Fruit fly (Drosophila melanogaster) whole organism, embryonic: ENCODE results near the gene CG15414.
A peak's percentile ranks its signal among the peaks of the same experiment; 100 is the strongest.

Source experiments
- Ada2b ChIP-seq: fragments of 200-800 bp; sonication (Bioruptor generic); IDR thresholded peaks from 2 replicates; pipeline ENCODE4 v1.3.6; 2022; ENCODE audit warnings: missing biosample characterization, missing genetic modification characterization
- CG10366 ChIP-seq: fragments of 200-800 bp; sonication (Bioruptor generic); IDR thresholded peaks from 2 replicates; pipeline ENCODE4 v1.3.6; 2022; ENCODE audit warnings: missing biosample characterization, missing genetic modification characterization
- CG11504 ChIP-seq: fragments of 200-800 bp; sonication (Bioruptor generic); optimal IDR thresholded peaks from 3 replicates; lab custom pipeline; 2019; ENCODE audit warnings: missing biosample characterization, mild to moderate bottlenecking, missing genetic modification characterization, moderate library complexity
- CG11695 ChIP-seq: fragments of 200-800 bp; sonication (Bioruptor generic); IDR thresholded peaks from 3 replicates; pipeline ENCODE4 v1.3.6; 2022; ENCODE audit warnings: missing biosample characterization, missing genetic modification characterization
- CG1233 ChIP-seq: fragments of 200-800 bp; sonication (Bioruptor generic); optimal IDR thresholded peaks from 4 replicates; lab custom pipeline; 2018; ENCODE audit warnings: missing biosample characterization, mild to moderate bottlenecking, missing genetic modification characterization
- CG14050 ChIP-seq: fragments of 200-800 bp; sonication (Bioruptor generic); IDR thresholded peaks from 3 replicates; pipeline ENCODE4 v1.3.6; 2022; ENCODE audit warnings: missing biosample characterization, missing genetic modification characterization
- CG2678 ChIP-seq: fragments of 200-800 bp; sonication (Bioruptor generic); optimal IDR thresholded peaks from 3 replicates; lab custom pipeline; 2019; ENCODE audit warnings: missing biosample characterization, mild to moderate bottlenecking, missing genetic modification characterization, moderate library complexity
- CG30403 ChIP-seq: fragments of 200-800 bp; sonication (Bioruptor generic); optimal IDR thresholded peaks from 3 replicates; lab custom pipeline; 2016; ENCODE audit warnings: missing biosample characterization, missing genetic modification characterization
- CG31365 ChIP-seq: fragments of 200-800 bp; sonication (Bioruptor generic); optimal IDR thresholded peaks from 2 replicates; lab custom pipeline; 2018; ENCODE audit warnings: missing biosample characterization, mild to moderate bottlenecking, missing genetic modification characterization
- CG31441 ChIP-seq: fragments of 200-800 bp; sonication (Bioruptor generic); IDR thresholded peaks from 2 replicates; pipeline ENCODE4 v1.3.6; 2022; ENCODE audit warnings: missing biosample characterization, missing genetic modification characterization
- CG32532 ChIP-seq: fragments of 200-800 bp; sonication (Bioruptor generic); IDR thresholded peaks from 2 replicates; pipeline ENCODE4 v1.3.6; 2022; ENCODE audit warnings: missing biosample characterization, missing genetic modification characterization
- CG33557 ChIP-seq: fragments of 200-800 bp; sonication (Bioruptor generic); optimal IDR thresholded peaks from 2 replicates; lab custom pipeline; 2019; ENCODE audit warnings: missing biosample characterization, mild to moderate bottlenecking, missing genetic modification characterization, moderate library complexity
- CG4404 ChIP-seq: fragments of 200-800 bp; sonication (Bioruptor generic); IDR thresholded peaks from 2 replicates; pipeline ENCODE4 v1.3.6; 2022; ENCODE audit warnings: missing biosample characterization, missing genetic modification characterization
- CG4707 ChIP-seq: fragments of 200-800 bp; sonication (Bioruptor generic); optimal IDR thresholded peaks from 2 replicates; lab custom pipeline; 2018; ENCODE audit warnings: missing biosample characterization, mild to moderate bottlenecking, missing genetic modification characterization, moderate library complexity
- CG5953 ChIP-seq: fragments of 200-800 bp; sonication (Bioruptor generic); IDR thresholded peaks from 2 replicates; pipeline ENCODE4 v1.3.6; 2022; ENCODE audit warnings: missing biosample characterization, missing genetic modification characterization
- CG6175 ChIP-seq: fragments of 200-800 bp; sonication (Bioruptor generic); IDR thresholded peaks from 3 replicates; pipeline ENCODE4 v1.3.6; 2022; ENCODE audit warnings: missing biosample characterization, missing genetic modification characterization
- CG6254 ChIP-seq: fragments of 200-800 bp; sonication (Bioruptor generic); optimal IDR thresholded peaks from 3 replicates; lab custom pipeline; 2017; ENCODE audit warnings: mild to moderate bottlenecking, missing biosample characterization, missing genetic modification reagents, missing genetic modification characterization
- CG7987 ChIP-seq: fragments of 200-800 bp; sonication (Bioruptor generic); optimal IDR thresholded peaks from 2 replicates; lab custom pipeline; 2018; ENCODE audit warnings: missing biosample characterization, mild to moderate bottlenecking, missing genetic modification characterization, moderate library complexity
- CG8765 ChIP-seq: fragments of 200-800 bp; sonication (Bioruptor generic); IDR thresholded peaks from 2 replicates; pipeline ENCODE4 v1.3.6; 2022; ENCODE audit warnings: missing biosample characterization, missing genetic modification characterization
- CG8944 ChIP-seq: fragments of 200-800 bp; sonication (Bioruptor generic); optimal IDR thresholded peaks from 3 replicates; lab custom pipeline; 2016; ENCODE audit warnings: missing biosample characterization, missing genetic modification characterization
- CoRest ChIP-seq: fragments of 200-800 bp; sonication (Bioruptor generic); optimal IDR thresholded peaks from 3 replicates; lab custom pipeline; 2018; ENCODE audit warnings: missing biosample characterization, mild to moderate bottlenecking, missing genetic modification characterization, moderate library complexity
- D ChIP-seq, 2 experiments: fragments of 200-800 bp in 1 of 2; fragments of >200 bp in 1 of 2; sonication (Bioruptor generic) in 1 of 2; optimal IDR thresholded peaks; 2 replicates in 1 of 2; 3 replicates in 1 of 2; lab custom pipeline; 2017; ENCODE audit warnings: mild to moderate bottlenecking in 1 of 2, missing biosample characterization in 1 of 2, missing genetic modification characterization in 1 of 2, missing genetic modification reagents in 1 of 2
- Eip74EF ChIP-seq, 2 experiments: fragments of 200-800 bp in 1 of 2; fragments of >200 bp in 1 of 2; sonication (Bioruptor generic) in 1 of 2; optimal IDR thresholded peaks; 2 replicates each; lab custom pipeline; 2017 to 2019; ENCODE audit warnings: missing biosample characterization in 2 of 2, missing genetic modification characterization in 2 of 2, mild to moderate bottlenecking in 1 of 2, moderate library complexity in 1 of 2
- H2.0 ChIP-seq: fragments of 200-800 bp; sonication (Bioruptor generic); IDR thresholded peaks from 2 replicates; pipeline ENCODE4 v1.3.6; 2022; ENCODE audit warnings: missing biosample characterization, missing genetic modification characterization
- Hmx ChIP-seq: fragments of 200-800 bp; sonication (Bioruptor generic); optimal IDR thresholded peaks from 2 replicates; lab custom pipeline; 2016; ENCODE audit warnings: missing biosample characterization, missing genetic modification characterization
- Lhr ChIP-seq: fragments of 200-800 bp; sonication (Bioruptor generic); optimal IDR thresholded peaks from 3 replicates; lab custom pipeline; 2017; ENCODE audit warnings: mild to moderate bottlenecking, missing biosample characterization, missing genetic modification reagents, missing genetic modification characterization
- NfI ChIP-seq: fragments of 200-800 bp; sonication (Bioruptor generic); optimal IDR thresholded peaks from 3 replicates; lab custom pipeline; 2018; ENCODE audit warnings: missing biosample characterization, mild to moderate bottlenecking, missing genetic modification characterization, moderate library complexity
- Pdp1 ChIP-seq, 2 experiments: fragments of 200-800 bp; sonication (Bioruptor generic); optimal IDR thresholded peaks; 3 replicates each; lab custom pipeline; 2016; ENCODE audit warnings: missing biosample characterization in 2 of 2, missing genetic modification characterization in 2 of 2, mild to moderate bottlenecking in 1 of 2, moderate library complexity in 1 of 2
- Xbp1 ChIP-seq: fragments of 200-800 bp; sonication (Bioruptor generic); optimal IDR thresholded peaks from 3 replicates; lab custom pipeline; 2016; ENCODE audit warnings: missing biosample characterization, mild to moderate bottlenecking, missing genetic modification characterization
- Xrp1 ChIP-seq: fragments of 200-800 bp; sonication (Bioruptor generic); IDR thresholded peaks from 2 replicates; pipeline ENCODE4 v1.3.6; 2022; ENCODE audit warnings: missing biosample characterization, missing genetic modification characterization
- bsh ChIP-seq, 2 experiments: fragments of 200-800 bp; sonication (Bioruptor generic); optimal IDR thresholded peaks; 2 replicates each; lab custom pipeline; 2017 to 2018; ENCODE audit warnings: mild to moderate bottlenecking in 2 of 2, missing biosample characterization in 2 of 2, missing genetic modification characterization in 2 of 2, moderate library complexity in 1 of 2
- crol ChIP-seq: fragments of 200-800 bp; sonication (Bioruptor generic); IDR thresholded peaks from 2 replicates; pipeline ENCODE4 v1.3.6; 2022; ENCODE audit warnings: missing biosample characterization, missing genetic modification characterization
- da ChIP-seq: fragments of 200-800 bp; sonication (Bioruptor generic); optimal IDR thresholded peaks from 2 replicates; lab custom pipeline; 2016; ENCODE audit warnings: missing biosample characterization, missing genetic modification characterization
- dan ChIP-seq: fragments of 200-800 bp; sonication (Bioruptor generic); IDR thresholded peaks from 2 replicates; pipeline ENCODE4 v1.3.6; 2022; ENCODE audit warnings: missing biosample characterization, missing genetic modification characterization
- fd96Cb ChIP-seq: fragments of 200-800 bp; sonication (Bioruptor generic); optimal IDR thresholded peaks from 2 replicates; lab custom pipeline; 2018; ENCODE audit warnings: missing biosample characterization, mild to moderate bottlenecking, missing genetic modification characterization, moderate library complexity
- jumu ChIP-seq: fragments of 200-800 bp; sonication (Bioruptor generic); optimal IDR thresholded peaks from 3 replicates; lab custom pipeline; 2016; ENCODE audit warnings: missing biosample characterization, missing genetic modification characterization
- kay ChIP-seq: fragments of 200-800 bp; sonication (Bioruptor generic); optimal IDR thresholded peaks from 2 replicates; lab custom pipeline; 2016; ENCODE audit warnings: missing biosample characterization, missing genetic modification characterization
- luna ChIP-seq: fragments of 200-800 bp; sonication (Bioruptor generic); optimal IDR thresholded peaks from 2 replicates; lab custom pipeline; 2016; ENCODE audit warnings: missing biosample characterization, missing genetic modification characterization
- mld ChIP-seq: fragments of 200-800 bp; sonication (Bioruptor generic); IDR thresholded peaks from 3 replicates; pipeline ENCODE4 v1.3.6; 2022; ENCODE audit warnings: missing biosample characterization, missing genetic modification characterization; ENCODE audit not compliant: partially characterized antibody
- nmo ChIP-seq: fragments of 200-800 bp; sonication (Bioruptor generic); optimal IDR thresholded peaks from 2 replicates; lab custom pipeline; 2018; ENCODE audit warnings: missing biosample characterization, mild to moderate bottlenecking, missing genetic modification characterization, moderate library complexity
- org-1 ChIP-seq: fragments of 200-800 bp; sonication (Bioruptor generic); optimal IDR thresholded peaks from 2 replicates; lab custom pipeline; 2017; ENCODE audit warnings: missing biosample characterization, missing genetic modification characterization
- peb ChIP-seq: fragments of 200-800 bp; sonication (Bioruptor generic); IDR thresholded peaks from 2 replicates; pipeline ENCODE4 v1.3.6; 2022; ENCODE audit warnings: missing biosample characterization, missing genetic modification characterization
- stc ChIP-seq: fragments of 200-800 bp; sonication (Bioruptor generic); IDR thresholded peaks from 2 replicates; pipeline ENCODE4 v1.3.6; 2022; ENCODE audit warnings: missing biosample characterization, missing genetic modification characterization
- ttk ChIP-seq: fragments of 200-800 bp; sonication (Bioruptor generic); IDR thresholded peaks from 2 replicates; pipeline ENCODE4 v2.1.2; 2022; ENCODE audit warnings: missing biosample characterization, missing genetic modification characterization

Gene CG15414

DNA sequence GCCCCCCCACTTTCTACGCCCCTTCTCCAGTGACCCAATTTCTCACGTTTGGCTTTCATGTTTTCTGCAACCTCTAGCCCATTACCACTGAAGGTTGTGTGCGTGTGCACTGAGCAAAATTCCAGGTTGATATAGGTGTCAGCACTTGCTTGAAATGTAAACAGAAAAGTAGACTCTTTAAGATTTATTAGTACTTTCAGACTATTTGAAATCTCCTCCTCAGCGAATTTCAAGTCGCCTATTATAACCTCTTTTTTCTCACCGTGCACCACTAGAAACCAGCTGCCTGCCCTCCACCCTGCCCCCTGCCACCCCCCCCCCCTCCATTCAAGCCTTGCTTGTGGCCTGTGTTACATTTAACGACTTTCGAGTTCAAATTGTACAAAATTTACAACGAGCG lies 55.8 kb downstream of the CG15414 start (continued):
- peak; percentile 13 for TF ChIP-seq CoRest (tag; lab: Kevin White, UChicago)
- TF ChIP-seq ttk, result peak; percentile 62
- TF ChIP-seq peb (GFP tag; lab: Robert Waterston, UW), result peak; percentile 52; the same call in 1 of the 2 replicates
- peak; percentile 56 for TF ChIP-seq CG31441
- peak; percentile 4 for TF ChIP-seq CG1233
- TF ChIP-seq CG2678 (tag; lab: Kevin White, UChicago), result peak; percentile 54
- no peak for TF ChIP-seq CG31365 (tag; lab: Kevin White, UChicago)
- TF ChIP-seq CG10366, result peak; percentile 47
- peak; percentile 39 for TF ChIP-seq CG6254 (GFP tag; lab: Kevin White, UChicago)
- TF ChIP-seq Ada2b (GFP tag; lab: Robert Waterston, UW), result peak; percentile 52; the same call in 1 of the 2 replicates
- peak; percentile 19; the same call in 1 of the 2 replicates for TF ChIP-seq H2.0 (GFP tag; lab: Robert Waterston, UW)
- no peak for TF ChIP-seq CG4707 (GFP tag; lab: Kevin White, UChicago)
- peak; percentile 53 for TF ChIP-seq fd96Cb (tag; lab: Kevin White, UChicago)
- TF ChIP-seq org-1, result peak; percentile 37
- TF ChIP-seq Xrp1 (GFP tag; lab: Robert Waterston, UW), result peak; percentile 63
- TF ChIP-seq stc, result peak; percentile 55; the same call in 1 of the 2 replicates
- peak; percentile 14 for TF ChIP-seq CG8944 (GFP tag; lab: Kevin White, UChicago)
- TF ChIP-seq CG11695 (GFP tag; lab: Robert Waterston, UW), result no peak
- TF ChIP-seq CG32532 (GFP tag; lab: Robert Waterston, UW), result 0 out of 2 replicates have a peak, but pooled peaks have one; percentile 25
- no peak for TF ChIP-seq CG8765 (GFP tag; lab: Robert Waterston, UW)
- 0 out of 3 replicates have a peak, but pooled peaks have one; percentile 23 for TF ChIP-seq CG14050 (GFP tag; lab: Robert Waterston, UW)
- TF ChIP-seq CG5953 (GFP tag; lab: Robert Waterston, UW), result peak; percentile 33; the same call in 1 of the 2 replicates
- TF ChIP-seq luna (GFP tag; lab: Kevin White, UChicago), result no peak
- peak in 1 of 2 experiments; percentile 65 for TF ChIP-seq bsh (GFP tag; optimal IDR thresholded peaks at IDR 0.05; lab: Kevin White, UChicago)
- peak; percentile 37 for TF ChIP-seq Xbp1 (GFP tag; lab: Kevin White, UChicago)
- TF ChIP-seq CG33557, result no peak
- TF ChIP-seq Hmx (GFP tag; lab: Kevin White, UChicago), result no peak
- no peak for TF ChIP-seq D (optimal IDR thresholded peaks at IDR 0.05; lab: Kevin White, UChicago)
- TF ChIP-seq D (GFP tag; optimal IDR thresholded peaks at IDR 0.05; lab: Kevin White, UChicago), result peak; percentile 45
- TF ChIP-seq Eip74EF (GFP tag; optimal IDR thresholded peaks at IDR 0.05; lab: Kevin White, UChicago), result no peak
- no peak for TF ChIP-seq Lhr (GFP tag; lab: Kevin White, UChicago)
- TF ChIP-seq NfI (GFP tag; lab: Kevin White, UChicago), result peak; percentile 31
- TF ChIP-seq CG4404 (GFP tag; lab: Robert Waterston, UW), result peak; percentile 32
- TF ChIP-seq dan, result peak; percentile 9; the same call in 1 of the 2 replicates
- TF ChIP-seq crol (GFP tag; lab: Robert Waterston, UW), result peak; percentile 61
- TF ChIP-seq da (GFP tag; lab: Kevin White, UChicago), result no peak
- TF ChIP-seq jumu, result peak; percentile 36
- TF ChIP-seq CG7987 (GFP tag; lab: Kevin White, UChicago), result no peak
- no peak for TF ChIP-seq kay
- peak; percentile 48 for TF ChIP-seq nmo (GFP tag; lab: Kevin White, UChicago)
- TF ChIP-seq CG30403 (GFP tag; lab: Kevin White, UChicago), result peak; percentile 37
- no peak for TF ChIP-seq CG6175 (GFP tag; lab: Robert Waterston, UW)
- peak; percentile 60 for TF ChIP-seq CG11504 (tag; lab: Kevin White, UChicago)
- TF ChIP-seq Pdp1 (GFP tag; optimal IDR thresholded peaks at IDR 0.05; lab: Kevin White, UChicago), result peak in 1 of 2 experiments; percentile 33
- no peak for TF ChIP-seq mld (GFP tag; lab: Robert Waterston, UW)
